Worm (Caenorhabditis elegans) whole organism, L4/young adult: ENCODE data around the gene suox-1.

Source experiments
- W03F9.2 ChIP-seq: fragments of 150-350 bp; optimal IDR thresholded peaks from 2 replicates; lab custom pipeline; 2014; ENCODE audit warnings: missing biosample characterization, missing genetic modification characterization
- dao-5 ChIP-seq: sonication (generic microtip); optimal IDR thresholded peaks from 2 replicates; lab custom pipeline; 2016; ENCODE audit warnings: missing genotype, missing genetic modification characterization, moderate library complexity, missing compliant biosample characterization
- him-1 ChIP-seq: sonication (generic microtip); optimal IDR thresholded peaks from 2 replicates; lab custom pipeline; 2016; ENCODE audit warnings: missing genotype, missing genetic modification reagents, missing genetic modification characterization, missing compliant biosample characterization

ce11 chrX:15468657-15469056 lies 28.7 kb upstream of the suox-1 start:
- TF ChIP-seq W03F9.2 (no peak), him-1 (tag; lab: Kevin White, UChicago) (no peak), dao-5 (no peak)
